Fruit fly (Drosophila melanogaster) whole organism, embryonic: Measurements from ENCODE around the gene CG31183.

Experiments
- Antp ChIP-seq: fragments of 200-800 bp; sonication (Bioruptor generic); optimal IDR thresholded peaks from 3 replicates; lab custom pipeline; 2016; ENCODE audit warnings: missing biosample characterization, missing genetic modification characterization
- Atf3 ChIP-seq: fragments of 200-800 bp; sonication (Bioruptor generic); optimal IDR thresholded peaks from 3 replicates; lab custom pipeline; 2016; ENCODE audit warnings: missing biosample characterization, missing genetic modification characterization
- C15 ChIP-seq: fragments of 200-800 bp; sonication (Bioruptor generic); IDR thresholded peaks from 3 replicates; pipeline ENCODE4 v1.3.6; 2022; ENCODE audit warnings: missing biosample characterization, missing genetic modification characterization
- CG10267 ChIP-seq: fragments of 200-800 bp; sonication (Bioruptor generic); optimal IDR thresholded peaks from 2 replicates; lab custom pipeline; 2018; ENCODE audit warnings: missing biosample characterization, mild to moderate bottlenecking, missing genetic modification characterization, moderate library complexity
- CG10959 ChIP-seq: fragments of 200-800 bp; sonication (Bioruptor generic); IDR thresholded peaks from 2 replicates; pipeline ENCODE4 v1.3.6; 2022; ENCODE audit warnings: missing biosample characterization, missing genetic modification characterization
- CG10979 ChIP-seq: fragments of 200-800 bp; sonication (Bioruptor generic); optimal IDR thresholded peaks from 2 replicates; lab custom pipeline; 2018; ENCODE audit warnings: missing biosample characterization, mild to moderate bottlenecking, missing genetic modification characterization, moderate library complexity
- CG12155 ChIP-seq: fragments of 200-800 bp; sonication (Bioruptor generic); optimal IDR thresholded peaks from 3 replicates; lab custom pipeline; 2016; ENCODE audit warnings: missing biosample characterization, missing genetic modification characterization
- CG14860 ChIP-seq: fragments of 200-800 bp; sonication (Bioruptor generic); IDR thresholded peaks from 3 replicates; pipeline ENCODE4 v1.3.6; 2022; ENCODE audit warnings: missing biosample characterization, missing genetic modification characterization; ENCODE audit not compliant: partially characterized antibody
- CG17568 ChIP-seq: fragments of 200-800 bp; sonication (Bioruptor generic); optimal IDR thresholded peaks from 2 replicates; lab custom pipeline; 2018; ENCODE audit warnings: missing biosample characterization, mild to moderate bottlenecking, missing genetic modification characterization, moderate library complexity
- CG1792 ChIP-seq: fragments of 200-800 bp; sonication (Bioruptor generic); optimal IDR thresholded peaks from 2 replicates; lab custom pipeline; 2016; ENCODE audit warnings: missing biosample characterization, missing genetic modification characterization
- CG1832 ChIP-seq: fragments of 200-800 bp; sonication (Bioruptor generic); optimal IDR thresholded peaks from 2 replicates; lab custom pipeline; 2017; ENCODE audit warnings: missing biosample characterization, mild to moderate bottlenecking, missing genetic modification characterization, inconsistent platforms
- CG34224 ChIP-seq: fragments of 200-800 bp; sonication (Bioruptor generic); IDR thresholded peaks from 3 replicates; pipeline ENCODE4 v1.3.6; 2022; ENCODE audit warnings: missing biosample characterization, missing genetic modification characterization; ENCODE audit not compliant: partially characterized antibody
- CG34422 ChIP-seq: fragments of 200-800 bp; sonication (Bioruptor generic); IDR thresholded peaks from 3 replicates; pipeline ENCODE4 v1.3.6; 2022; ENCODE audit warnings: missing biosample characterization, missing genetic modification characterization
- CG9932 ChIP-seq: fragments of 200-800 bp; sonication (Bioruptor generic); IDR thresholded peaks from 2 replicates; pipeline ENCODE4 v1.3.6; 2022; ENCODE audit warnings: missing biosample characterization, missing genetic modification characterization
- Dip3 ChIP-seq: fragments of 200-800 bp; sonication (Bioruptor generic); optimal IDR thresholded peaks from 3 replicates; lab custom pipeline; 2016; ENCODE audit warnings: missing biosample characterization, missing genetic modification characterization
- Dll ChIP-seq: fragments of 200-800 bp; sonication (Bioruptor generic); IDR thresholded peaks from 4 replicates; pipeline ENCODE4 v1.3.6; 2022; ENCODE audit warnings: missing biosample characterization, missing genetic modification characterization; ENCODE audit not compliant: partially characterized antibody
- Dref ChIP-seq: fragments of 200-800 bp; sonication (Bioruptor generic); IDR thresholded peaks from 2 replicates; pipeline ENCODE4 v1.3.6; 2022; ENCODE audit warnings: missing biosample characterization, missing genetic modification characterization
- Gug ChIP-seq: fragments of 200-800 bp; sonication (Bioruptor generic); IDR thresholded peaks from 4 replicates; pipeline ENCODE4 v1.3.6; 2022; ENCODE audit warnings: missing biosample characterization, missing genetic modification characterization
- H2.0 ChIP-seq: fragments of 200-800 bp; sonication (Bioruptor generic); IDR thresholded peaks from 2 replicates; pipeline ENCODE4 v1.3.6; 2022; ENCODE audit warnings: missing biosample characterization, missing genetic modification characterization
- HLH4C ChIP-seq: fragments of 200-800 bp; sonication (Bioruptor generic); IDR thresholded peaks from 3 replicates; pipeline ENCODE4 v1.3.6; 2022; ENCODE audit warnings: missing biosample characterization, missing genetic modification characterization; ENCODE audit not compliant: partially characterized antibody
- HmgZ ChIP-seq: fragments of 200-800 bp; sonication (Bioruptor generic); optimal IDR thresholded peaks from 2 replicates; lab custom pipeline; 2018; ENCODE audit warnings: missing biosample characterization, mild to moderate bottlenecking, missing genetic modification characterization
- Hmx ChIP-seq: fragments of 200-800 bp; sonication (Bioruptor generic); optimal IDR thresholded peaks from 2 replicates; lab custom pipeline; 2016; ENCODE audit warnings: missing biosample characterization, missing genetic modification characterization
- Lpt ChIP-seq: fragments of >200 bp; optimal IDR thresholded peaks from 2 replicates; lab custom pipeline; 2018; ENCODE audit warnings: missing biosample characterization, missing genetic modification characterization
- Max ChIP-seq: fragments of 200-800 bp; sonication (Bioruptor generic); optimal IDR thresholded peaks from 2 replicates; lab custom pipeline; 2016; ENCODE audit warnings: missing biosample characterization, mild to moderate bottlenecking, missing genetic modification characterization
- NK7.1 ChIP-seq: fragments of 200-800 bp; sonication (Bioruptor generic); optimal IDR thresholded peaks from 3 replicates; lab custom pipeline; 2016; ENCODE audit warnings: missing biosample characterization, missing genetic modification characterization
- Neu2 ChIP-seq: fragments of 200-800 bp; sonication (Bioruptor generic); optimal IDR thresholded peaks from 3 replicates; lab custom pipeline; 2016; ENCODE audit warnings: missing biosample characterization, missing genetic modification characterization, borderline replicate concordance
- Nf-YB ChIP-seq: fragments of 200-800 bp; sonication (Bioruptor generic); optimal IDR thresholded peaks from 3 replicates; lab custom pipeline; 2019; ENCODE audit warnings: missing biosample characterization, mild to moderate bottlenecking, missing genetic modification characterization, moderate library complexity
- Scr ChIP-seq: fragments of 200-800 bp; sonication (Bioruptor generic); IDR thresholded peaks from 2 replicates; pipeline ENCODE4 v1.3.6; 2022; ENCODE audit warnings: missing biosample characterization, missing genetic modification characterization; ENCODE audit not compliant: partially characterized antibody
- Spps ChIP-seq: fragments of 200-800 bp; sonication (Bioruptor generic); optimal IDR thresholded peaks from 2 replicates; lab custom pipeline; 2018; ENCODE audit warnings: missing biosample characterization, mild to moderate bottlenecking, missing genetic modification characterization
- Sry-δ ChIP-seq: fragments of 200-800 bp; sonication (Bioruptor generic); optimal IDR thresholded peaks from 2 replicates; lab custom pipeline; 2016; ENCODE audit warnings: missing biosample characterization, missing genetic modification characterization
- ab ChIP-seq: fragments of 200-800 bp; sonication (Bioruptor generic); optimal IDR thresholded peaks from 2 replicates; lab custom pipeline; 2016; ENCODE audit warnings: missing biosample characterization, missing genetic modification characterization
- abd-A ChIP-seq: fragments of 200-800 bp; sonication (Bioruptor generic); optimal IDR thresholded peaks from 3 replicates; lab custom pipeline; 2019; ENCODE audit warnings: missing biosample characterization, mild to moderate bottlenecking, missing genetic modification characterization, moderate library complexity
- bowl ChIP-seq: fragments of 200-800 bp; sonication (Bioruptor generic); IDR thresholded peaks from 2 replicates; pipeline ENCODE4 v1.3.6; 2022; ENCODE audit warnings: missing biosample characterization, missing genetic modification characterization
- chinmo ChIP-seq: fragments of 200-800 bp; sonication (Bioruptor generic); IDR thresholded peaks from 4 replicates; pipeline ENCODE4 v1.3.6; 2022; ENCODE audit warnings: missing biosample characterization, missing genetic modification characterization; ENCODE audit not compliant: partially characterized antibody
- esg ChIP-seq: fragments of 200-800 bp; sonication (Bioruptor generic); conservative IDR thresholded peaks from 2 replicates; pipeline ENCODE4 v1.3.6; 2022; ENCODE audit warnings: missing biosample characterization, missing genetic modification characterization
- gfzf ChIP-seq: fragments of 200-800 bp; sonication (Bioruptor generic); optimal IDR thresholded peaks from 2 replicates; lab custom pipeline; 2016; ENCODE audit warnings: missing biosample characterization, mild to moderate bottlenecking, missing genetic modification characterization, moderate library complexity
- grau ChIP-seq: fragments of 200-800 bp; optimal IDR thresholded peaks from 3 replicates; lab custom pipeline; 2019; ENCODE audit warnings: missing biosample characterization, mild to moderate bottlenecking, missing genetic modification characterization, moderate library complexity
- gt ChIP-seq: fragments of 200-800 bp; sonication (Bioruptor generic); IDR thresholded peaks from 2 replicates; pipeline ENCODE4 v1.3.6; 2022; ENCODE audit warnings: missing biosample characterization, missing genetic modification characterization
- h ChIP-seq: fragments of >200 bp; optimal IDR thresholded peaks from 2 replicates; lab custom pipeline; 2017
- her ChIP-seq: fragments of 200-800 bp; sonication (Bioruptor generic); optimal IDR thresholded peaks from 2 replicates; lab custom pipeline; 2016; ENCODE audit warnings: missing biosample characterization, missing genetic modification characterization
- kni ChIP-seq: fragments of 200-800 bp; sonication (Bioruptor generic); optimal IDR thresholded peaks from 3 replicates; lab custom pipeline; 2017; ENCODE audit warnings: mild to moderate bottlenecking, missing biosample characterization, missing genetic modification reagents, missing genetic modification characterization
- knrl ChIP-seq: fragments of 200-800 bp; sonication (Bioruptor generic); IDR thresholded peaks from 3 replicates; pipeline ENCODE4 v1.3.6; 2022; ENCODE audit warnings: missing biosample characterization, missing genetic modification characterization; ENCODE audit not compliant: partially characterized antibody
- lilli ChIP-seq: fragments of 200-800 bp; sonication (Bioruptor generic); optimal IDR thresholded peaks from 3 replicates; lab custom pipeline; 2016; ENCODE audit warnings: missing biosample characterization, missing genetic modification characterization
- odd ChIP-seq: fragments of 200-800 bp; sonication (Bioruptor generic); optimal IDR thresholded peaks from 2 replicates; lab custom pipeline; 2017; ENCODE audit warnings: missing biosample characterization, mild to moderate bottlenecking, missing genetic modification characterization
- pzg ChIP-seq: fragments of 200-800 bp; sonication (Bioruptor generic); optimal IDR thresholded peaks from 3 replicates; lab custom pipeline; 2018; ENCODE audit warnings: missing biosample characterization, mild to moderate bottlenecking, missing genetic modification characterization, moderate library complexity
- row ChIP-seq: fragments of 200-800 bp; sonication (Bioruptor generic); IDR thresholded peaks from 3 replicates; pipeline ENCODE4 v1.3.6; 2022; ENCODE audit warnings: missing biosample characterization, missing genetic modification characterization
- sc ChIP-seq, 3 experiments: fragments of >200 bp in 2 of 3; fragments of 200-800 bp in 1 of 3; sonication (Bioruptor generic) in 1 of 3; optimal IDR thresholded peaks; 2 replicates in 2 of 3; 3 replicates in 1 of 3; lab custom pipeline; 2017; ENCODE audit warnings: mild to moderate bottlenecking in 1 of 3, missing biosample characterization in 1 of 3, missing genetic modification characterization in 1 of 3, missing genetic modification reagents in 1 of 3
- schlank ChIP-seq: fragments of 200-800 bp; sonication (Bioruptor generic); optimal IDR thresholded peaks from 2 replicates; lab custom pipeline; 2018; ENCODE audit warnings: missing biosample characterization, mild to moderate bottlenecking, missing genetic modification characterization
- sens ChIP-seq: fragments of 200-800 bp; sonication (Bioruptor generic); peaks from one replicate; lab custom pipeline; 2016; ENCODE audit warnings: missing biosample characterization, missing genetic modification characterization
- sqz ChIP-seq: fragments of 200-800 bp; sonication (Bioruptor generic); optimal IDR thresholded peaks from 3 replicates; lab custom pipeline; 2018; ENCODE audit warnings: missing biosample characterization, mild to moderate bottlenecking, missing genetic modification characterization
- tx ChIP-seq: fragments of 200-800 bp; sonication (Bioruptor generic); optimal IDR thresholded peaks from 2 replicates; lab custom pipeline; 2016; ENCODE audit warnings: missing biosample characterization, missing genetic modification characterization

CG31183 gene

DNA sequence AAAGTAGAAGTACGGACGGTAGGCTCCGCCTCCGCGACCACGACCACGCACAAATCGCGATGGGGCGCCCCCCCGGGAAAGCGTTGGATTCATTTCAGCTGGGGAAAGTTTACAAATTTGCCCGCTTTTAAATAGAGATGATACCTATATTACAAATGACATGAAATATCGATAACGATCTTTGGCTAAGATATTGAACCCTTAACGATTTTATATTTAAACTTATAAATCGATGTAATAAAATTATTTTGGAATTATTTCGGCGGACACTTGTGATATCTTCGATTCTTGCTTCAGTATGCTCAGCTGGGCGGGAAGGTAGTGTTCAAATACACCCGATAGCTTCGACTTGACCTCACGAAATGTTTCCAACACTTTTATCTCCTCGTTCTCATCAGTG lies 43.2 kb downstream of the CG31183 start, which contains the start of gene rec (continued):
- TF ChIP-seq HLH4C (GFP tag; lab: Robert Waterston, UW) (peak; percentile 57; the same call in 2 of the 3 replicates), NK7.1 (GFP tag; lab: Kevin White, UChicago) (no peak), CG9932 (GFP tag; lab: Robert Waterston, UW) (no peak), sens (GFP tag; lab: Kevin White, UChicago) (peak; percentile 17), Gug (GFP tag; lab: Robert Waterston, UW) (no peak), schlank (tag; lab: Kevin White, UChicago) (no peak), odd (GFP tag; lab: Kevin White, UChicago) (no peak), tx (GFP tag; lab: Kevin White, UChicago) (no peak), pzg (GFP tag; lab: Kevin White, UChicago) (peak; percentile 19), h (lab: Kevin White, UChicago) (no peak), Hmx (no peak), Sry-δ (peak; percentile 57), Atf3 (GFP tag; lab: Kevin White, UChicago) (no peak), row (no peak), esg (GFP tag; lab: Robert Waterston, UW) (no peak), Lpt (GFP tag; lab: Kevin White, UChicago) (no peak), Dref (GFP tag; lab: Robert Waterston, UW) (peak; percentile 52), H2.0 (GFP tag; lab: Robert Waterston, UW) (no peak), Max (GFP tag; lab: Kevin White, UChicago) (no peak), CG34422 (GFP tag; lab: Robert Waterston, UW) (no peak), CG1832 (GFP tag; lab: Kevin White, UChicago) (no peak), CG12155 (GFP tag; lab: Kevin White, UChicago) (no peak), Neu2 (GFP tag; lab: Kevin White, UChicago) (no peak), sc (optimal IDR thresholded peaks at IDR 0.05; lab: Kevin White, UChicago) (no peak), sc (GFP tag; optimal IDR thresholded peaks at IDR 0.05; lab: Kevin White, UChicago) (no peak), grau (no peak), bowl (GFP tag; lab: Robert Waterston, UW) (no peak), sqz (no peak), Nf-YB (GFP tag; lab: Kevin White, UChicago) (no peak), ab (GFP tag; lab: Kevin White, UChicago) (no peak), CG1792 (GFP tag; lab: Kevin White, UChicago) (no peak), chinmo (0 out of 4 replicates have a peak, but pooled peaks have one; percentile 42), CG17568 (no peak), CG10267 (tag; lab: Kevin White, UChicago) (peak; percentile 14), Dll (GFP tag; lab: Robert Waterston, UW) (peak; percentile 74), kni (no peak), Scr (GFP tag; lab: Robert Waterston, UW) (peak; percentile 64), CG14860 (GFP tag; lab: Robert Waterston, UW) (peak; percentile 41; the same call in 1 of the 3 replicates), CG10979 (tag; lab: Kevin White, UChicago) (no peak), lilli (GFP tag; lab: Kevin White, UChicago) (no peak), CG34224 (peak; percentile 42; the same call in 1 of the 3 replicates), knrl (GFP tag; lab: Robert Waterston, UW) (peak; percentile 66; the same call in 2 of the 3 replicates), C15 (GFP tag; lab: Robert Waterston, UW) (no peak), gfzf (GFP tag; lab: Kevin White, UChicago) (no peak), Spps (tag; lab: Kevin White, UChicago) (no peak), Antp (GFP tag; lab: Kevin White, UChicago) (no peak), abd-A (tag; lab: Kevin White, UChicago) (no peak), gt (GFP tag; lab: Robert Waterston, UW) (no peak), her (GFP tag; lab: Kevin White, UChicago) (no peak), CG10959 (GFP tag; lab: Robert Waterston, UW) (no peak), Dip3 (no peak), HmgZ (tag; lab: Kevin White, UChicago) (no peak)
